Fruit fly (Drosophila melanogaster) S2 (cell line): ENCODE data around the gene Miga.

Source experiments
- CG8478 ChIP-seq: fragments of >200 bp; optimal IDR thresholded peaks from 2 replicates; lab custom pipeline; 2018
- CTCF ChIP-seq, 2 experiments: fragments of >200 bp; optimal IDR thresholded peaks; 2 replicates each; lab custom pipeline; 2018

- TF ChIP-seq CG8478 (no peak), CTCF (optimal IDR thresholded peaks at IDR 0.05; lab: Kevin White, UChicago) (no peak)
Measured at dm6 chrX:8442161-8442560, 4.5 kb upstream of the Miga start, which contains the start of gene CG12123.
